Fruit fly (Drosophila melanogaster) whole organism, embryonic: ENCODE data around the gene CG5793.

Experiments
- Aef1 ChIP-seq: fragments of 200-800 bp; sonication (Bioruptor generic); IDR thresholded peaks from 3 replicates; pipeline ENCODE4 v1.3.6; 2022; ENCODE audit warnings: missing biosample characterization, missing genetic modification characterization
- Atf3 ChIP-seq: fragments of 200-800 bp; sonication (Bioruptor generic); optimal IDR thresholded peaks from 3 replicates; lab custom pipeline; 2016; ENCODE audit warnings: missing biosample characterization, missing genetic modification characterization
- CG10267 ChIP-seq: fragments of 200-800 bp; sonication (Bioruptor generic); optimal IDR thresholded peaks from 2 replicates; lab custom pipeline; 2018; ENCODE audit warnings: missing biosample characterization, mild to moderate bottlenecking, missing genetic modification characterization, moderate library complexity
- CG10274 ChIP-seq: fragments of 200-800 bp; sonication (Bioruptor generic); optimal IDR thresholded peaks from 3 replicates; lab custom pipeline; 2017; ENCODE audit warnings: missing biosample characterization, mild to moderate bottlenecking, missing genetic modification characterization
- CG11398 ChIP-seq: fragments of 200-800 bp; sonication (Bioruptor generic); optimal IDR thresholded peaks from 2 replicates; lab custom pipeline; 2016; ENCODE audit warnings: missing biosample characterization, missing genetic modification characterization
- CG11456 ChIP-seq: fragments of 200-800 bp; sonication (Bioruptor generic); IDR thresholded peaks from 3 replicates; pipeline ENCODE4 v1.3.6; 2022; ENCODE audit warnings: missing biosample characterization, missing genetic modification characterization
- CG12071 ChIP-seq: fragments of 200-800 bp; sonication (Bioruptor generic); optimal IDR thresholded peaks from 3 replicates; lab custom pipeline; 2018; ENCODE audit warnings: missing biosample characterization, mild to moderate bottlenecking, missing genetic modification characterization
- CG12299 ChIP-seq: fragments of 200-800 bp; sonication (Bioruptor generic); optimal IDR thresholded peaks from 2 replicates; lab custom pipeline; 2018; ENCODE audit warnings: missing biosample characterization, mild to moderate bottlenecking, missing genetic modification characterization
- CG12769 ChIP-seq: fragments of 200-800 bp; sonication (Bioruptor generic); optimal IDR thresholded peaks from 2 replicates; lab custom pipeline; 2019; ENCODE audit warnings: missing biosample characterization, mild to moderate bottlenecking, missing genetic modification characterization, moderate library complexity
- CG18599 ChIP-seq: fragments of 200-800 bp; sonication (Bioruptor generic); optimal IDR thresholded peaks from 3 replicates; lab custom pipeline; 2017; ENCODE audit warnings: missing biosample characterization, missing genetic modification characterization, mild to moderate bottlenecking, moderate library complexity, missing genetic modification reagents
- CG18619 ChIP-seq: fragments of 200-800 bp; sonication (Bioruptor generic); optimal IDR thresholded peaks from 3 replicates; lab custom pipeline; 2017; ENCODE audit warnings: missing biosample characterization, mild to moderate bottlenecking, missing genetic modification characterization
- CG2202 ChIP-seq: fragments of 200-800 bp; sonication (Bioruptor generic); optimal IDR thresholded peaks from 2 replicates; lab custom pipeline; 2018; ENCODE audit warnings: missing biosample characterization, mild to moderate bottlenecking, missing genetic modification characterization
- CG30403 ChIP-seq: fragments of 200-800 bp; sonication (Bioruptor generic); optimal IDR thresholded peaks from 3 replicates; lab custom pipeline; 2016; ENCODE audit warnings: missing biosample characterization, missing genetic modification characterization
- CG3065 ChIP-seq: fragments of 200-800 bp; sonication (Bioruptor generic); optimal IDR thresholded peaks from 2 replicates; lab custom pipeline; 2016; ENCODE audit warnings: missing biosample characterization, missing genetic modification characterization
- CG32532 ChIP-seq: fragments of 200-800 bp; sonication (Bioruptor generic); IDR thresholded peaks from 2 replicates; pipeline ENCODE4 v1.3.6; 2022; ENCODE audit warnings: missing biosample characterization, missing genetic modification characterization
- CG4404 ChIP-seq: fragments of 200-800 bp; sonication (Bioruptor generic); IDR thresholded peaks from 2 replicates; pipeline ENCODE4 v1.3.6; 2022; ENCODE audit warnings: missing biosample characterization, missing genetic modification characterization
- CG4617 ChIP-seq: fragments of 200-800 bp; sonication (Bioruptor generic); optimal IDR thresholded peaks from 3 replicates; lab custom pipeline; 2016; ENCODE audit warnings: missing biosample characterization, missing genetic modification characterization, borderline replicate concordance
- CG4820 ChIP-seq: fragments of 200-800 bp; sonication (Bioruptor generic); optimal IDR thresholded peaks from 3 replicates; lab custom pipeline; 2016; ENCODE audit warnings: missing biosample characterization, missing genetic modification characterization
- CG6813 ChIP-seq: fragments of 200-800 bp; sonication (Bioruptor generic); optimal IDR thresholded peaks from 2 replicates; lab custom pipeline; 2017; ENCODE audit warnings: missing biosample characterization, missing genetic modification characterization, mild to moderate bottlenecking, moderate library complexity, missing genetic modification reagents
- CG7839 ChIP-seq: fragments of 200-800 bp; sonication (Bioruptor generic); optimal IDR thresholded peaks from 3 replicates; lab custom pipeline; 2018; ENCODE audit warnings: missing biosample characterization, mild to moderate bottlenecking, missing genetic modification characterization, moderate library complexity
- CG8281 ChIP-seq: fragments of 200-800 bp; sonication (Bioruptor generic); optimal IDR thresholded peaks from 2 replicates; lab custom pipeline; 2018; ENCODE audit warnings: missing biosample characterization, mild to moderate bottlenecking, missing genetic modification characterization, moderate library complexity
- CG9609 ChIP-seq: fragments of 200-800 bp; sonication (Bioruptor generic); optimal IDR thresholded peaks from 3 replicates; lab custom pipeline; 2016; ENCODE audit warnings: missing biosample characterization, missing genetic modification characterization
- CG9727 ChIP-seq: fragments of 200-800 bp; sonication (Bioruptor generic); optimal IDR thresholded peaks from 3 replicates; lab custom pipeline; 2017; ENCODE audit warnings: missing biosample characterization, mild to moderate bottlenecking, missing genetic modification characterization
- CG9932 ChIP-seq: fragments of 200-800 bp; sonication (Bioruptor generic); IDR thresholded peaks from 2 replicates; pipeline ENCODE4 v1.3.6; 2022; ENCODE audit warnings: missing biosample characterization, missing genetic modification characterization
- ERR ChIP-seq: fragments of 200-800 bp; sonication (Bioruptor generic); optimal IDR thresholded peaks from 2 replicates; lab custom pipeline; 2016; ENCODE audit warnings: missing biosample characterization, missing genetic modification characterization
- Fer3 ChIP-seq: fragments of 200-800 bp; sonication (Bioruptor generic); optimal IDR thresholded peaks from 2 replicates; lab custom pipeline; 2018; ENCODE audit warnings: missing biosample characterization, mild to moderate bottlenecking, missing genetic modification characterization, moderate library complexity
- GATAe ChIP-seq: fragments of 200-800 bp; sonication (Bioruptor generic); conservative IDR thresholded peaks from 2 replicates; pipeline ENCODE4 v1.3.6; 2022; ENCODE audit warnings: missing biosample characterization, missing genetic modification characterization
- Hey ChIP-seq: fragments of 200-800 bp; sonication (Bioruptor generic); optimal IDR thresholded peaks from 3 replicates; lab custom pipeline; 2018; ENCODE audit warnings: missing biosample characterization, mild to moderate bottlenecking, missing genetic modification characterization
- Hr3 ChIP-seq: fragments of 200-800 bp; sonication (Bioruptor generic); optimal IDR thresholded peaks from 3 replicates; lab custom pipeline; 2016; ENCODE audit warnings: missing biosample characterization, missing genetic modification characterization
- Nf-YC ChIP-seq: fragments of 200-800 bp; optimal IDR thresholded peaks from 3 replicates; lab custom pipeline; 2019; ENCODE audit warnings: missing biosample characterization, mild to moderate bottlenecking, missing genetic modification characterization, moderate library complexity
- Oli ChIP-seq: fragments of 200-800 bp; sonication (Bioruptor generic); optimal IDR thresholded peaks from 2 replicates; lab custom pipeline; 2018; ENCODE audit warnings: missing biosample characterization, mild to moderate bottlenecking, missing genetic modification characterization, moderate library complexity
- Optix ChIP-seq: fragments of 200-800 bp; sonication (Bioruptor generic); IDR thresholded peaks from 3 replicates; pipeline ENCODE4 v1.3.6; 2022; ENCODE audit warnings: missing biosample characterization, missing genetic modification characterization
- PHDP ChIP-seq: fragments of 200-800 bp; sonication (Bioruptor generic); optimal IDR thresholded peaks from 3 replicates; lab custom pipeline; 2018; ENCODE audit warnings: missing biosample characterization, mild to moderate bottlenecking, missing genetic modification characterization, moderate library complexity
- Sry-β ChIP-seq: fragments of 200-800 bp; sonication (Bioruptor generic); optimal IDR thresholded peaks from 2 replicates; lab custom pipeline; 2018; ENCODE audit warnings: missing biosample characterization, mild to moderate bottlenecking, missing genetic modification characterization, moderate library complexity
- Xbp1 ChIP-seq: fragments of 200-800 bp; sonication (Bioruptor generic); optimal IDR thresholded peaks from 3 replicates; lab custom pipeline; 2016; ENCODE audit warnings: missing biosample characterization, mild to moderate bottlenecking, missing genetic modification characterization
- ase ChIP-seq: fragments of 200-800 bp; sonication (Bioruptor generic); IDR thresholded peaks from 3 replicates; pipeline ENCODE4 v1.3.6; 2022; ENCODE audit warnings: missing biosample characterization, missing genetic modification characterization
- bowl ChIP-seq: fragments of 200-800 bp; sonication (Bioruptor generic); IDR thresholded peaks from 2 replicates; pipeline ENCODE4 v1.3.6; 2022; ENCODE audit warnings: missing biosample characterization, missing genetic modification characterization
- ci ChIP-seq: fragments of 200-800 bp; sonication (Bioruptor generic); IDR thresholded peaks from 3 replicates; pipeline ENCODE4 v1.3.6; 2022; ENCODE audit warnings: missing biosample characterization, missing genetic modification characterization
- crol ChIP-seq: fragments of 200-800 bp; sonication (Bioruptor generic); IDR thresholded peaks from 2 replicates; pipeline ENCODE4 v1.3.6; 2022; ENCODE audit warnings: missing biosample characterization, missing genetic modification characterization
- emc ChIP-seq: fragments of 200-800 bp; sonication (Bioruptor generic); optimal IDR thresholded peaks from 2 replicates; lab custom pipeline; 2016; ENCODE audit warnings: missing biosample characterization, missing genetic modification characterization
- ems ChIP-seq: fragments of 200-800 bp; sonication (Bioruptor generic); optimal IDR thresholded peaks from 3 replicates; lab custom pipeline; 2016; ENCODE audit warnings: missing biosample characterization, missing genetic modification characterization
- grau ChIP-seq: fragments of 200-800 bp; optimal IDR thresholded peaks from 3 replicates; lab custom pipeline; 2019; ENCODE audit warnings: missing biosample characterization, mild to moderate bottlenecking, missing genetic modification characterization, moderate library complexity
- ham ChIP-seq: fragments of 200-800 bp; sonication (Bioruptor generic); IDR thresholded peaks from 2 replicates; pipeline ENCODE4 v1.3.6; 2022; ENCODE audit warnings: missing biosample characterization, missing genetic modification characterization
- jigr1 ChIP-seq: fragments of 200-800 bp; sonication (Bioruptor generic); IDR thresholded peaks from 3 replicates; pipeline ENCODE4 v1.3.6; 2022; ENCODE audit warnings: missing biosample characterization, missing genetic modification characterization
- lbe ChIP-seq: fragments of 200-800 bp; sonication (Bioruptor generic); optimal IDR thresholded peaks from 2 replicates; lab custom pipeline; 2016; ENCODE audit warnings: missing biosample characterization, mild to moderate bottlenecking, missing genetic modification characterization
- lilli ChIP-seq: fragments of 200-800 bp; sonication (Bioruptor generic); optimal IDR thresholded peaks from 3 replicates; lab custom pipeline; 2016; ENCODE audit warnings: missing biosample characterization, missing genetic modification characterization
- pros ChIP-seq: fragments of 200-800 bp; sonication (Bioruptor generic); optimal IDR thresholded peaks from 3 replicates; lab custom pipeline; 2019; ENCODE audit warnings: missing biosample characterization, mild to moderate bottlenecking, missing genetic modification characterization, moderate library complexity
- repo ChIP-seq: fragments of 200-800 bp; sonication (Bioruptor generic); optimal IDR thresholded peaks from 2 replicates; lab custom pipeline; 2016; ENCODE audit warnings: missing biosample characterization, missing genetic modification characterization
- run ChIP-seq: fragments of 200-800 bp; sonication (Bioruptor generic); optimal IDR thresholded peaks from 3 replicates; lab custom pipeline; 2018; ENCODE audit warnings: missing biosample characterization, mild to moderate bottlenecking, missing genetic modification characterization
- sd ChIP-seq: fragments of 200-800 bp; sonication (Bioruptor generic); optimal IDR thresholded peaks from 3 replicates; lab custom pipeline; 2018; ENCODE audit warnings: missing biosample characterization, mild to moderate bottlenecking, missing genetic modification characterization, moderate library complexity
- sens-2 ChIP-seq: fragments of 200-800 bp; sonication (Bioruptor generic); IDR thresholded peaks from 2 replicates; pipeline ENCODE4 v1.3.6; 2022; ENCODE audit warnings: missing biosample characterization, missing genetic modification characterization
- sim ChIP-seq: fragments of 200-800 bp; sonication (Bioruptor generic); IDR thresholded peaks from 2 replicates; pipeline ENCODE4 v1.3.6; 2022; ENCODE audit warnings: missing biosample characterization, missing genetic modification characterization
- wdn ChIP-seq: fragments of 200-800 bp; sonication (Bioruptor generic); IDR thresholded peaks from 2 replicates; pipeline ENCODE4 v1.3.6; 2022; ENCODE audit warnings: missing biosample characterization, missing genetic modification characterization

The CG5793 gene

dm6 chr3R:21092829-21093228 lies 34.5 kb upstream of the CG5793 start (continued):
- TF ChIP-seq jigr1 (GFP tag; lab: Robert Waterston, UW): no peak
- no peak for TF ChIP-seq CG18599 (GFP tag; lab: Kevin White, UChicago)
- TF ChIP-seq lbe: no peak
- TF ChIP-seq CG9727 (GFP tag; lab: Kevin White, UChicago): no peak
- peak; percentile 16 for TF ChIP-seq sd
- no peak for TF ChIP-seq bowl (GFP tag; lab: Robert Waterston, UW)
- no peak for TF ChIP-seq Oli (tag; lab: Kevin White, UChicago)
- TF ChIP-seq CG18619 (GFP tag; lab: Kevin White, UChicago): no peak
- TF ChIP-seq Hr3: peak; percentile 1
- TF ChIP-seq Fer3 (tag; lab: Kevin White, UChicago): no peak
- TF ChIP-seq ems (GFP tag; lab: Kevin White, UChicago): no peak
- TF ChIP-seq Nf-YC (tag; lab: Kevin White, UChicago): no peak
- no peak for TF ChIP-seq ase (GFP tag; lab: Robert Waterston, UW)
- TF ChIP-seq CG6813: no peak
- no peak for TF ChIP-seq sim (GFP tag; lab: Robert Waterston, UW)
- no peak for TF ChIP-seq pros
- no peak for TF ChIP-seq repo (GFP tag; lab: Kevin White, UChicago)
- no peak for TF ChIP-seq GATAe (GFP tag; lab: Robert Waterston, UW)
- TF ChIP-seq Hey (tag; lab: Kevin White, UChicago): no peak
- TF ChIP-seq PHDP (tag; lab: Kevin White, UChicago): peak; percentile 11
- TF ChIP-seq CG2202: no peak
- TF ChIP-seq CG12299 (tag; lab: Kevin White, UChicago): no peak
- no peak for TF ChIP-seq CG10274 (GFP tag; lab: Kevin White, UChicago)
- TF ChIP-seq CG30403 (GFP tag; lab: Kevin White, UChicago): peak; percentile 5
- no peak for TF ChIP-seq CG12071
- no peak for TF ChIP-seq Sry-β (GFP tag; lab: Kevin White, UChicago)
- no peak for TF ChIP-seq Optix (GFP tag; lab: Robert Waterston, UW)
- TF ChIP-seq Atf3 (GFP tag; lab: Kevin White, UChicago): no peak
- TF ChIP-seq grau (tag; lab: Kevin White, UChicago): peak; percentile 16
- no peak for TF ChIP-seq CG11456 (GFP tag; lab: Robert Waterston, UW)
- no peak for TF ChIP-seq CG9609 (GFP tag; lab: Kevin White, UChicago)
- no peak for TF ChIP-seq CG32532 (GFP tag; lab: Robert Waterston, UW)
- no peak for TF ChIP-seq CG10267 (tag; lab: Kevin White, UChicago)
- TF ChIP-seq CG4820: no peak
- no peak for TF ChIP-seq ERR (GFP tag; lab: Kevin White, UChicago)
- peak; percentile 20 for TF ChIP-seq Xbp1 (GFP tag; lab: Kevin White, UChicago)
- TF ChIP-seq CG3065: no peak
- no peak for TF ChIP-seq wdn (GFP tag; lab: Robert Waterston, UW)
- no peak for TF ChIP-seq Aef1 (GFP tag; lab: Robert Waterston, UW)
- no peak for TF ChIP-seq sens-2
- no peak for TF ChIP-seq CG7839 (tag; lab: Kevin White, UChicago)
- TF ChIP-seq lilli: no peak
- TF ChIP-seq CG8281: no peak
- TF ChIP-seq emc: no peak
- peak; percentile 20 for TF ChIP-seq CG12769
- 0 out of 3 replicates have a peak, but pooled peaks have one; percentile 46 for TF ChIP-seq ci (GFP tag; lab: Robert Waterston, UW)
- TF ChIP-seq ham (GFP tag; lab: Robert Waterston, UW): no peak
- no peak for TF ChIP-seq CG4404
- TF ChIP-seq run (tag; lab: Kevin White, UChicago): no peak
- TF ChIP-seq CG11398 (GFP tag; lab: Kevin White, UChicago): no peak
- no peak; the same call in 1 of the 2 replicates for TF ChIP-seq crol (GFP tag; lab: Robert Waterston, UW)
- TF ChIP-seq CG9932: no peak
- no peak for TF ChIP-seq CG4617 (GFP tag; lab: Kevin White, UChicago)
